Fruit fly (Drosophila melanogaster) whole organism, adult: ENCODE data around the gene amd.

ENCODE experiments used
- CG11617 ChIP-seq: fragments of 200-800 bp; sonication (Bioruptor generic); optimal IDR thresholded peaks from 2 replicates; lab custom pipeline; 2017; ENCODE audit warnings: mild to moderate bottlenecking, missing biosample characterization, missing genetic modification reagents, missing genetic modification characterization
- CG12768 ChIP-seq: fragments of 200-800 bp; sonication (Bioruptor generic); optimal IDR thresholded peaks from 2 replicates; lab custom pipeline; 2017; ENCODE audit warnings: missing biosample characterization, missing genetic modification characterization, mild to moderate bottlenecking, moderate library complexity, missing genetic modification reagents
- CG1620 ChIP-seq: fragments of 200-800 bp; sonication (Bioruptor generic); optimal IDR thresholded peaks from 2 replicates; lab custom pipeline; 2016; ENCODE audit warnings: missing biosample characterization, missing genetic modification characterization
- CG33017 ChIP-seq: fragments of 200-800 bp; sonication (Bioruptor generic); optimal IDR thresholded peaks from 2 replicates; lab custom pipeline; 2018; ENCODE audit warnings: missing biosample characterization, mild to moderate bottlenecking, missing genetic modification characterization, moderate library complexity
- Clk ChIP-seq: fragments of 200-800 bp; sonication (Bioruptor generic); optimal IDR thresholded peaks from 2 replicates; lab custom pipeline; 2017; ENCODE audit warnings: missing biosample characterization, missing genetic modification characterization
- Crg-1 ChIP-seq: fragments of 200-800 bp; sonication (Bioruptor generic); optimal IDR thresholded peaks from 2 replicates; lab custom pipeline; 2016; ENCODE audit warnings: missing biosample characterization, missing genetic modification characterization
- Hr96 ChIP-seq: fragments of 200-800 bp; sonication (Bioruptor generic); optimal IDR thresholded peaks from 2 replicates; lab custom pipeline; 2016; ENCODE audit warnings: missing biosample characterization, missing genetic modification characterization
- Mnt ChIP-seq: fragments of 200-800 bp; sonication (Bioruptor generic); optimal IDR thresholded peaks from 2 replicates; lab custom pipeline; 2016; ENCODE audit warnings: missing biosample characterization, mild to moderate bottlenecking, missing genetic modification characterization
- cic ChIP-seq: fragments of 200-800 bp; sonication (Bioruptor generic); optimal IDR thresholded peaks from 2 replicates; lab custom pipeline; 2017; ENCODE audit warnings: missing biosample characterization, mild to moderate bottlenecking, missing genetic modification characterization, moderate library complexity
- kay ChIP-seq: fragments of 200-800 bp; sonication (Bioruptor generic); peaks from one replicate; lab custom pipeline; 2016; ENCODE audit warnings: missing biosample characterization, missing genetic modification characterization, borderline replicate concordance
- ovo ChIP-seq: fragments of 200-800 bp; sonication (Bioruptor generic); optimal IDR thresholded peaks from 2 replicates; lab custom pipeline; 2016; ENCODE audit warnings: missing biosample characterization, missing genetic modification characterization
- tj ChIP-seq: fragments of 200-800 bp; sonication (Bioruptor generic); optimal IDR thresholded peaks from 3 replicates; lab custom pipeline; 2017; ENCODE audit warnings: missing biosample characterization, mild to moderate bottlenecking, missing genetic modification characterization, moderate library complexity
- toe ChIP-seq: fragments of 200-800 bp; sonication (Bioruptor generic); optimal IDR thresholded peaks from 2 replicates; lab custom pipeline; 2016; ENCODE audit warnings: missing biosample characterization, missing genetic modification characterization

- TF ChIP-seq tj (GFP tag; lab: Kevin White, UChicago): no peak
- no peak for TF ChIP-seq CG33017 (tag; lab: Kevin White, UChicago)
- TF ChIP-seq kay (GFP tag; lab: Kevin White, UChicago): no peak
- no peak for TF ChIP-seq ovo (GFP tag; lab: Kevin White, UChicago)
- no peak for TF ChIP-seq CG1620 (GFP tag; lab: Kevin White, UChicago)
- no peak for TF ChIP-seq CG12768
- TF ChIP-seq CG11617 (GFP tag; lab: Kevin White, UChicago): no peak
- no peak for TF ChIP-seq Crg-1 (GFP tag; lab: Kevin White, UChicago)
- TF ChIP-seq toe (GFP tag; lab: Kevin White, UChicago): no peak
- no peak for TF ChIP-seq cic (GFP tag; lab: Kevin White, UChicago)
- TF ChIP-seq Hr96 (GFP tag; lab: Kevin White, UChicago): no peak
- no peak for TF ChIP-seq Clk (GFP tag; lab: Kevin White, UChicago)
- TF ChIP-seq Mnt (GFP tag; lab: Kevin White, UChicago): no peak
These were observed 3.7 kb upstream of the amd start for dm6 chr2L:19106235-19106634.
